Fruit fly (Drosophila melanogaster): ENCODE data around the gene mRpL2.
A peak's percentile ranks its signal among the peaks of the same experiment; 100 is the strongest.

mRpL2 gene

dm6 chr3L:11107432-11107831, 13.2 kb upstream of the mRpL2 start, which contains the start of gene CG32073 (continued):
- TF ChIP-seq pan (optimal IDR thresholded peaks at IDR 0.05) (no peak), pan (GFP tag; optimal IDR thresholded peaks at IDR 0.05 in 1 of 2, IDR thresholded peaks at IDR 0.05 in 1 of 2) (no peak), jing (GFP tag; optimal IDR thresholded peaks at IDR 0.05) (no peak), CG11696 (GFP tag; IDR thresholded peaks at IDR 0.05) (no peak), CkIIα-i1 (GFP tag; IDR thresholded peaks at IDR 0.05) (no peak), CG11085 (GFP tag; IDR thresholded peaks at IDR 0.05) (no peak), CG12236 (GFP tag; optimal IDR thresholded peaks at IDR 0.05) (no peak), Kr (GFP tag; optimal IDR thresholded peaks at IDR 0.05) (no peak), CG9215 (GFP tag; IDR thresholded peaks at IDR 0.05) (no peak), CG17385 (GFP tag; optimal IDR thresholded peaks at IDR 0.05) (no peak), Bteb2 (GFP tag; optimal IDR thresholded peaks at IDR 0.05) (no peak), pnt (GFP tag; optimal IDR thresholded peaks at IDR 0.05) (no peak), CG7987 (GFP tag; optimal IDR thresholded peaks at IDR 0.05) (no peak), GATAe (GFP tag; conservative IDR thresholded peaks at IDR 0.05) (no peak), CG15601 (tag; optimal IDR thresholded peaks at IDR 0.05) (no peak), phol (tag; optimal IDR thresholded peaks at IDR 0.05) (no peak), CG10274 (GFP tag; optimal IDR thresholded peaks at IDR 0.05) (no peak), seq (GFP tag; IDR thresholded peaks at IDR 0.05) (no peak), nerfin-2 (GFP tag; IDR thresholded peaks at IDR 0.05; ENCODE audit: partially characterized antibody) (no peak), Med (GFP tag) (no peak), Rfx (GFP tag; IDR thresholded peaks at IDR 0.05) (no peak), CG15011 (GFP tag; optimal IDR thresholded peaks at IDR 0.05) (no peak), CG1529 (GFP tag; optimal IDR thresholded peaks at IDR 0.05) (no peak), crc (GFP tag; optimal IDR thresholded peaks at IDR 0.05) (no peak), Hmr (GFP tag; optimal IDR thresholded peaks at IDR 0.05) (no peak), ara (GFP tag; IDR thresholded peaks at IDR 0.05) (no peak), CG10209 (GFP tag; optimal IDR thresholded peaks at IDR 0.05) (no peak), sisA (GFP tag; IDR thresholded peaks at IDR 0.05) (no peak), lmd (GFP tag; IDR thresholded peaks at IDR 0.05) (no peak), CG32767 (GFP tag; IDR thresholded peaks at IDR 0.05) (no peak), CG3407 (GFP tag; optimal IDR thresholded peaks at IDR 0.05) (peak; percentile 26), Sry-δ (GFP tag; optimal IDR thresholded peaks at IDR 0.05) (peak; percentile 29), CG18599 (GFP tag; optimal IDR thresholded peaks at IDR 0.05) (peak; percentile 75), exex (tag; optimal IDR thresholded peaks at IDR 0.05) (no peak), Dll (GFP tag; IDR thresholded peaks at IDR 0.05; ENCODE audit: partially characterized antibody) (no peak), gem (tag; optimal IDR thresholded peaks at IDR 0.05) (no peak), CG32772 (GFP tag; IDR thresholded peaks at IDR 0.05) (no peak), CG7745 (tag; optimal IDR thresholded peaks at IDR 0.05) (no peak), CG43689 (GFP tag; IDR thresholded peaks at IDR 0.05) (no peak), CG4424 (GFP tag; optimal IDR thresholded peaks at IDR 0.05) (peak; percentile 40), Ets97D (GFP tag; optimal IDR thresholded peaks at IDR 0.05) (no peak), stc (GFP tag; IDR thresholded peaks at IDR 0.05) (no peak), Myb (GFP tag; optimal IDR thresholded peaks at IDR 0.05) (no peak), CG10462 (GFP tag; optimal IDR thresholded peaks at IDR 0.05) (no peak), Bdp1 (GFP tag; optimal IDR thresholded peaks at IDR 0.05) (no peak), odd (GFP tag; optimal IDR thresholded peaks at IDR 0.05) (no peak), CG6254 (GFP tag; optimal IDR thresholded peaks at IDR 0.05) (peak; percentile 33), chinmo (GFP tag; IDR thresholded peaks at IDR 0.05; ENCODE audit: partially characterized antibody) (no peak), sna (GFP tag; IDR thresholded peaks at IDR 0.05; ENCODE audit: partially characterized antibody) (no peak), mld (GFP tag; IDR thresholded peaks at IDR 0.05; ENCODE audit: partially characterized antibody) (no peak), vnd (GFP tag; IDR thresholded peaks at IDR 0.05; ENCODE audit: partially characterized antibody) (no peak), mam (GFP tag; optimal IDR thresholded peaks at IDR 0.05) (no peak)

Data from whole organism, embryonic.